Worm (Caenorhabditis elegans): Measurements from ENCODE around the gene K06A4.7.

The K06A4.7 gene

DNA sequence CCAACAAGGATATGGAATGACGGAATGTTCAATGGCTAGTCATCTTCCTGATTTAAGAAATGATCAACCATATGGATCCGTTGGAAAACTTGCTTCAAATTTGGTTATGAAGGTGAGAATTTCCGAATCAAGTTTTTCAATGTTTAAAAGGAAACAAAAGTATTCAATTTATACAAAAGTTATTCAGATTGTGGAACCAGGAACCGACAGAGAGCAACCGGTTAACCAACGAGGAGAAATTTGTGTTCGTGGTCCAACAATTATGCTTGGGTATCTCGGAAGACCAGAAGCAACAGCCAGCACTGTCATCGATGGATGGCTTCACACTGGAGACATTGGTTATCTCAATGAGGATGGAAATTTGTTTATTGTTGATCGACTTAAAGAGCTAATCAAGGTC lies 18.3 kb upstream of the K06A4.7 start:
- TF ChIP-seq aha-1 (tag) (peak; percentile 97), pqm-1 (tag; optimal IDR thresholded peaks at IDR 0.05) (no peak), zfp-2 (tag; optimal IDR thresholded peaks at IDR 0.05) (no peak), unc-62 (GFP tag; optimal IDR thresholded peaks at IDR 0.05 in 1 of 2) (peak in 1 of 2 experiments; percentile 32), unc-62 (tag; optimal IDR thresholded peaks at IDR 0.05) (no peak)

DNA sequence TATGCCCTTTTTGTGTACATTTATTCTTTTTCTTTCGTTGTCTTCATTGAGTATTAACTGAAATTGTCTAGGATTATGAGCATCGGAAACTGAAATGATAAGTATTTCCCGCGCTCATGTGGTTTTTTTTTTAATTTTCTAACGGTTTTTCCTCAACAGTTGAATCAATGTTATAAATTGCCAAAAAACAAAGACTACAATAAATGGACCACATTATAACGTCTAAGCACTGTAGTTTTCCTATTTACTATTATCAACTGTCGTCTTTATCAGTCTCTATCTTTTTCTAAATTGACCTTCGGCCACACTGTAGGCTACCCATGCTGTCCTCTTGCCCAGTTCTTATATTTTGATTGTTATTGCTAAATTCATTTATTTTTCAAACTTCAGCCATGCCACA lies 16.5 kb upstream of the K06A4.7 start, which contains the start of gene acs-14:
Gene acs-14, plus strand, starts transcription at position 391 of the 400 bp plus-strand sequence.
- peak; percentile 50 for TF ChIP-seq nhr-28 (tag; optimal IDR thresholded peaks at IDR 0.05)
- TF ChIP-seq tag-97 (GFP tag; IDR thresholded peaks at IDR 0.05), result no peak
- TF ChIP-seq hlh-11 (tag; optimal IDR thresholded peaks at IDR 0.05), result peak; percentile 16
- TF ChIP-seq aha-1 (tag), result peak; percentile 74
- no peak for TF ChIP-seq daf-16 (GFP tag; optimal IDR thresholded peaks at IDR 0.05)
- peak; percentile 56 for TF ChIP-seq daf-16 (tag; optimal IDR thresholded peaks at IDR 0.05)
- TF ChIP-seq attf-4 (tag; optimal IDR thresholded peaks at IDR 0.05), result no peak
- no peak for TF ChIP-seq gei-8 (GFP tag; optimal IDR thresholded peaks at IDR 0.05)
- TF ChIP-seq pqm-1 (tag; optimal IDR thresholded peaks at IDR 0.05), result peak; percentile 23
- peak; percentile 34; the same call in 1 of the 2 replicates for TF ChIP-seq dmd-6 (GFP tag; IDR thresholded peaks at IDR 0.05)
- TF ChIP-seq dve-1 (tag; optimal IDR thresholded peaks at IDR 0.05; ENCODE audit: insufficient read depth), result peak; percentile 26
- no peak for TF ChIP-seq aly-2 (tag; optimal IDR thresholded peaks at IDR 0.05)

DNA sequence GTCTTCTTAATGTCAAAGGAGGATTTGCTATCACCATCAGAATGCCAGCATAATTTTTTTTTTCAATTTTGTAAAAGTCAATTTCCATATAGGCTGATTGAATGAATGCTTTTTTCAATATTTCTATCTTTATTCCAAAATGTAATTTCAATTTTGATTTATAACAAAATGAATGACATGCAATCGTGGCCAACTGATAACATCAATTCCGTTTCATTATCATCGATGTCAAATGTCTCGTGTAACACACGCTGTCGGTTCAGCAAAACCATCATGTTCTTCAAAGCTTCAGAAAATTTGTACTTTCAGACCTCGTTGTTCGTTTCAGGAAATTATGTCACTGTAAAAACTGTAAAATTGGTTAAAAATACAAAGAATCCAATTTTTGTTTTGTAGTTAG lies 15.6 kb upstream of the K06A4.7 start:
- TF ChIP-seq mdt-29 (GFP tag; IDR thresholded peaks at IDR 0.05) (no peak), madf-9 (GFP tag; conservative IDR thresholded peaks at IDR 0.05) (no peak), pqm-1 (tag; optimal IDR thresholded peaks at IDR 0.05) (peak; percentile 71), dmd-6 (GFP tag; IDR thresholded peaks at IDR 0.05) (peak; percentile 94), saeg-2 (GFP tag; IDR thresholded peaks at IDR 0.05) (no peak), ceh-62 (tag; optimal IDR thresholded peaks at IDR 0.05) (no peak), nhr-237 (tag; optimal IDR thresholded peaks at IDR 0.05) (no peak), daf-16 (GFP tag; optimal IDR thresholded peaks at IDR 0.05) (no peak), daf-16 (tag; optimal IDR thresholded peaks at IDR 0.05) (peak; percentile 25), ceh-20 (GFP tag; IDR thresholded peaks at IDR 0.05) (peak; percentile 90), hlh-11 (tag; optimal IDR thresholded peaks at IDR 0.05) (peak; percentile 23), dve-1 (tag; optimal IDR thresholded peaks at IDR 0.05; ENCODE audit: insufficient read depth) (peak; percentile 68), mep-1 (tag; optimal IDR thresholded peaks at IDR 0.05) (peak; percentile 15), set-16 (GFP tag; IDR thresholded peaks at IDR 0.05) (no peak), T26A8.4 (GFP tag; IDR thresholded peaks at IDR 0.05) (no peak), unc-62 (GFP tag; optimal IDR thresholded peaks at IDR 0.05 in 1 of 2) (no peak), unc-62 (tag; optimal IDR thresholded peaks at IDR 0.05) (no peak), nhr-28 (tag; optimal IDR thresholded peaks at IDR 0.05) (peak; percentile 79), daf-19 (GFP tag; conservative IDR thresholded peaks at IDR 0.05) (no peak), mdl-1 (tag; optimal IDR thresholded peaks at IDR 0.05) (peak in 1 of 2 experiments; percentile 37), mxl-3 (GFP tag; optimal IDR thresholded peaks at IDR 0.05) (peak; percentile 83), ceh-28 (tag; optimal IDR thresholded peaks at IDR 0.05) (no peak), hlh-30 (tag; optimal IDR thresholded peaks at IDR 0.05; ENCODE audit: insufficient read depth) (peak; percentile 48), php-3 (GFP tag; IDR thresholded peaks at IDR 0.05) (peak; percentile 96), zfp-2 (tag; optimal IDR thresholded peaks at IDR 0.05) (no peak), Y105C5A.15 (GFP tag; IDR thresholded peaks at IDR 0.05) (no peak), egl-27 (tag; optimal IDR thresholded peaks at IDR 0.05) (no peak), nhr-41 (GFP tag; IDR thresholded peaks at IDR 0.05) (0 out of 2 replicates have a peak, but pooled peaks have one; percentile 41), zip-2 (tag; optimal IDR thresholded peaks at IDR 0.05) (no peak), nhr-6 (tag; optimal IDR thresholded peaks at IDR 0.05) (no peak), ceh-32 (tag; optimal IDR thresholded peaks at IDR 0.05; ENCODE audit: poor library complexity) (no peak), madf-5 (GFP tag; IDR thresholded peaks at IDR 0.05) (no peak)

Measured in whole organism, L4 larva.